Worm (Caenorhabditis elegans) whole organism, young adult: ENCODE measurements around the gene F17C11.12.

Experiments
- K11D2.4 ChIP-seq: fragments of 200-800 bp; sonication (Bioruptor generic); IDR thresholded peaks from 2 replicates; pipeline ENCODE4 v1.3.6; 2022; ENCODE audit warnings: missing genetic modification reagents, missing genetic modification characterization, missing compliant biosample characterization
- egrh-3 ChIP-seq: fragments of 200-800 bp; sonication (Bioruptor generic); IDR thresholded peaks from 2 replicates; pipeline ENCODE4 v1.3.6; 2022; ENCODE audit warnings: missing genetic modification reagents, missing genetic modification characterization, missing compliant biosample characterization
- hrde-1 ChIP-seq: sonication (generic microtip); optimal IDR thresholded peaks from 2 replicates; lab custom pipeline; 2016; ENCODE audit warnings: missing genetic modification characterization, mild to moderate bottlenecking, missing compliant biosample characterization, moderate library complexity, missing genotype, missing genetic modification reagents, borderline replicate concordance
- mes-4 ChIP-seq: sonication (generic microtip); optimal IDR thresholded peaks from 2 replicates; lab custom pipeline; 2016; ENCODE audit warnings: missing genotype, missing genetic modification characterization, missing compliant biosample characterization
- nfya-1 ChIP-seq: sonication (generic microtip); optimal IDR thresholded peaks from 2 replicates; lab custom pipeline; 2017; ENCODE audit warnings: antibody characterized with exemption, missing compliant biosample characterization, missing genetic modification characterization, borderline replicate concordance; ENCODE audit not compliant: insufficient read depth
- rpc-1 ChIP-seq, 2 experiments: fragments of 150-350 bp in 1 of 2; sonication (generic microtip) in 1 of 2; optimal IDR thresholded peaks; 2 replicates each; lab custom pipeline; 2014 to 2018; ENCODE audit warnings: missing biosample characterization in 1 of 2, missing genetic modification characterization in 1 of 2, missing genetic modification reagents in 1 of 2, missing genotype in 1 of 2
- zim-3 ChIP-seq: sonication (generic microtip); optimal IDR thresholded peaks from 2 replicates; lab custom pipeline; 2017; ENCODE audit warnings: mild to moderate bottlenecking, missing genetic modification characterization, moderate library complexity, missing compliant biosample characterization

ce11 chrV:10954832-10955231, 18.1 kb upstream of the F17C11.12 start, which contains the start of gene F17C11.6:
- TF ChIP-seq rpc-1 (optimal IDR thresholded peaks at IDR 0.05; lab: Kevin White, UChicago) (no peak), rpc-1 (tag; optimal IDR thresholded peaks at IDR 0.05; lab: Kevin White, UChicago) (no peak), hrde-1 (tag; lab: Kevin White, UChicago) (no peak), egrh-3 (GFP tag; lab: Robert Waterston, UW) (no peak), nfya-1 (tag; lab: Kevin White, UChicago) (no peak), zim-3 (tag; lab: Kevin White, UChicago) (no peak), K11D2.4 (no peak), mes-4 (no peak)
